Worm (Caenorhabditis elegans): Measurements from ENCODE around the gene alh-1.

ce11 chrIII:5102616-5103015, 25.1 kb downstream of the alh-1 start, which contains the start of gene F54D8.6:
- no peak for TF ChIP-seq egl-44 (GFP tag; IDR thresholded peaks at IDR 0.05)
- no peak for TF ChIP-seq unc-62 (GFP tag; optimal IDR thresholded peaks at IDR 0.05)
- no peak for TF ChIP-seq nhr-120 (GFP tag; IDR thresholded peaks at IDR 0.05)
- TF ChIP-seq ama-1 (optimal IDR thresholded peaks at IDR 0.05): no peak
- no peak for TF ChIP-seq ama-1 (GFP tag; optimal IDR thresholded peaks at IDR 0.05)
- no peak for TF ChIP-seq atf-7 (tag; optimal IDR thresholded peaks at IDR 0.05)
- TF ChIP-seq nhr-179 (tag; optimal IDR thresholded peaks at IDR 0.05): no peak
- no peak for TF ChIP-seq Y67H2A.10 (GFP tag; conservative IDR thresholded peaks at IDR 0.05)
- TF ChIP-seq ets-4 (GFP tag; optimal IDR thresholded peaks at IDR 0.05): no peak
- TF ChIP-seq mel-28 (tag; optimal IDR thresholded peaks at IDR 0.05; ENCODE audit: borderline replicate concordance): no peak
- no peak for TF ChIP-seq madf-8 (GFP tag; conservative IDR thresholded peaks at IDR 0.05)
- TF ChIP-seq rec-8 (tag; optimal IDR thresholded peaks at IDR 0.05): no peak
- no peak for TF ChIP-seq unc-130 (GFP tag; optimal IDR thresholded peaks at IDR 0.05)
- no peak for TF ChIP-seq nfya-2 (GFP tag; IDR thresholded peaks at IDR 0.05)
- TF ChIP-seq lin-54 (GFP tag; optimal IDR thresholded peaks at IDR 0.05): no peak

All from whole organism, young adult.